Worm (Caenorhabditis elegans) whole organism, young adult: ENCODE results near the gene dpy-13.

Source experiments
- ama-1 ChIP-seq, 3 experiments: fragments of 150-350 bp in 1 of 3; sonication (generic microtip) in 2 of 3; optimal IDR thresholded peaks; 2 replicates each; lab custom pipeline; 2014 to 2018; ENCODE audit warnings: missing biosample characterization in 2 of 3, missing genetic modification characterization in 2 of 3, missing genetic modification reagents in 2 of 3
- ceh-58 ChIP-seq: fragments of 200-800 bp; sonication (Bioruptor generic); IDR thresholded peaks from 2 replicates; pipeline ENCODE4 v1.3.6; 2022; ENCODE audit warnings: missing genetic modification characterization, missing compliant biosample characterization
- let-526 ChIP-seq: fragments of 200-800 bp; sonication (Bioruptor generic); IDR thresholded peaks from 2 replicates; pipeline ENCODE4 v1.3.6; 2022; ENCODE audit warnings: missing genetic modification reagents, missing genetic modification characterization, missing compliant biosample characterization
- tlf-1 ChIP-seq: fragments of 200-800 bp; sonication (Bioruptor generic); optimal IDR thresholded peaks from 2 replicates; lab custom pipeline; 2018; ENCODE audit warnings: mild to moderate bottlenecking, missing genetic modification characterization, missing compliant biosample characterization
- unc-62 ChIP-seq: fragments of 150-350 bp; optimal IDR thresholded peaks from 2 replicates; lab custom pipeline; 2014; ENCODE audit warnings: missing biosample characterization, missing genetic modification reagents, missing genetic modification characterization

DNA sequence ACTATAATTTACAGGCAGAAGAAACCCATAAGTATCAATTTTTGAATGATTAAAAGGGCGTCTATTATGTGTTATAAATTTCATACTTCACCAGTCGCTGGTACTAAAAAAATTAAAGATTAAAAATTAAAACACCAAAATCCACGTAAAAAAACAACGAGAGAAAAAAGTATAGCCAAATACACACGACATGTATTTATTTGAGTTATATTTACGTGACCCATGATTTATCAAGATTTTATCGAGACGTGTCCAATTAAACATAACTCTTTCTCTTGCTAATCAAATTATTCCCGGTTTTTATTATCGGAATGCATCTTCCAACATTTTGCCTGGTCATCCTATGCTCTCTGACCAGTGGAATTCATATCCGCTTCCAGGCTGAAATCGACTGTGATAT, 31.9 kb downstream of the dpy-13 start, which contains the start of gene F36A4.4:
- TF ChIP-seq tlf-1 (GFP tag; lab: Kevin White, UChicago) (no peak), unc-62 (no peak), ama-1 (optimal IDR thresholded peaks at IDR 0.05; lab: Kevin White, UChicago) (no peak), ama-1 (GFP tag; optimal IDR thresholded peaks at IDR 0.05; lab: Kevin White, UChicago) (no peak), ceh-58 (GFP tag; lab: Robert Waterston, UW) (no peak), let-526 (GFP tag; lab: Robert Waterston, UW) (no peak)
